Fruit fly (Drosophila melanogaster) whole organism, pupa: Measurements from ENCODE around the gene CG1271.

Source experiments
- CG10348 ChIP-seq: fragments of 200-800 bp; sonication (Bioruptor generic); IDR thresholded peaks from 2 replicates; pipeline ENCODE4 v1.3.6; 2022; ENCODE audit warnings: missing biosample characterization, missing genetic modification characterization
- CG12605 ChIP-seq: fragments of 200-800 bp; sonication (Bioruptor generic); IDR thresholded peaks from 2 replicates; pipeline ENCODE4 v1.3.6; 2022; ENCODE audit warnings: missing biosample characterization, missing genetic modification characterization
- CG13204 ChIP-seq: fragments of 200-800 bp; sonication (Bioruptor generic); optimal IDR thresholded peaks from 2 replicates; lab custom pipeline; 2018; ENCODE audit warnings: missing biosample characterization, mild to moderate bottlenecking, missing genetic modification characterization, moderate library complexity
- CG14655 ChIP-seq: fragments of 200-800 bp; sonication (Bioruptor generic); optimal IDR thresholded peaks from 3 replicates; lab custom pipeline; 2017; ENCODE audit warnings: mild to moderate bottlenecking, missing biosample characterization, missing genetic modification reagents, missing genetic modification characterization
- CG15710 ChIP-seq: fragments of 200-800 bp; sonication (Bioruptor generic); optimal IDR thresholded peaks from 2 replicates; lab custom pipeline; 2018; ENCODE audit warnings: missing biosample characterization, mild to moderate bottlenecking, missing genetic modification characterization, moderate library complexity
- CG17806 ChIP-seq: fragments of 200-800 bp; sonication (Bioruptor generic); optimal IDR thresholded peaks from 2 replicates; lab custom pipeline; 2018; ENCODE audit warnings: missing biosample characterization, mild to moderate bottlenecking, missing genetic modification characterization, moderate library complexity
- CG34367 ChIP-seq: fragments of 200-800 bp; sonication (Bioruptor generic); optimal IDR thresholded peaks from 2 replicates; lab custom pipeline; 2018; ENCODE audit warnings: missing biosample characterization, mild to moderate bottlenecking, missing genetic modification characterization
- CG4496 ChIP-seq: fragments of 200-800 bp; sonication (Bioruptor generic); IDR thresholded peaks from 3 replicates; pipeline ENCODE4 v1.3.6; 2022; ENCODE audit warnings: missing biosample characterization, missing genetic modification characterization
- CG8159 ChIP-seq: fragments of 200-800 bp; sonication (Bioruptor generic); optimal IDR thresholded peaks from 3 replicates; lab custom pipeline; 2018; ENCODE audit warnings: missing biosample characterization, mild to moderate bottlenecking, missing genetic modification characterization, moderate library complexity
- CG8301 ChIP-seq: fragments of 200-800 bp; sonication (Bioruptor generic); optimal IDR thresholded peaks from 2 replicates; lab custom pipeline; 2018; ENCODE audit warnings: missing biosample characterization, mild to moderate bottlenecking, missing genetic modification characterization
- CG9948 ChIP-seq: fragments of 200-800 bp; sonication (Bioruptor generic); optimal IDR thresholded peaks from 2 replicates; lab custom pipeline; 2018; ENCODE audit warnings: missing biosample characterization, mild to moderate bottlenecking, missing genetic modification characterization, moderate library complexity
- D1 ChIP-seq: fragments of 200-800 bp; sonication (Bioruptor generic); optimal IDR thresholded peaks from 2 replicates; lab custom pipeline; 2018; ENCODE audit warnings: missing biosample characterization, mild to moderate bottlenecking, missing genetic modification characterization, moderate library complexity
- EcR ChIP-seq: fragments of 200-800 bp; sonication (Bioruptor generic); optimal IDR thresholded peaks from 3 replicates; lab custom pipeline; 2019; ENCODE audit warnings: missing biosample characterization, missing genetic modification characterization, mild to moderate bottlenecking, moderate library complexity, missing genetic modification reagents
- Ets98B ChIP-seq: fragments of 200-800 bp; sonication (Bioruptor generic); IDR thresholded peaks from 2 replicates; pipeline ENCODE4 v1.3.6; 2022; ENCODE audit warnings: missing biosample characterization, missing genetic modification characterization
- Pif1A ChIP-seq: fragments of 200-800 bp; sonication (Bioruptor generic); optimal IDR thresholded peaks from 3 replicates; lab custom pipeline; 2016; ENCODE audit warnings: missing biosample characterization, missing genetic modification characterization
- Snoo ChIP-seq: fragments of 200-800 bp; sonication (Bioruptor generic); optimal IDR thresholded peaks from 3 replicates; lab custom pipeline; 2017; ENCODE audit warnings: missing biosample characterization, mild to moderate bottlenecking, missing genetic modification characterization, inconsistent platforms
- fd96Ca ChIP-seq: fragments of 200-800 bp; sonication (Bioruptor generic); IDR thresholded peaks from 3 replicates; pipeline ENCODE4 v1.3.6; 2022; ENCODE audit warnings: missing biosample characterization, missing genetic modification characterization
- gl ChIP-seq: fragments of 200-800 bp; sonication (Bioruptor generic); optimal IDR thresholded peaks from 2 replicates; lab custom pipeline; 2018; ENCODE audit warnings: missing biosample characterization, mild to moderate bottlenecking, missing genetic modification characterization
- rn ChIP-seq: fragments of 200-800 bp; sonication (Bioruptor generic); IDR thresholded peaks from 2 replicates; pipeline ENCODE4 v1.3.6; 2022; ENCODE audit warnings: missing biosample characterization, missing genetic modification characterization

The CG1271 gene

DNA sequence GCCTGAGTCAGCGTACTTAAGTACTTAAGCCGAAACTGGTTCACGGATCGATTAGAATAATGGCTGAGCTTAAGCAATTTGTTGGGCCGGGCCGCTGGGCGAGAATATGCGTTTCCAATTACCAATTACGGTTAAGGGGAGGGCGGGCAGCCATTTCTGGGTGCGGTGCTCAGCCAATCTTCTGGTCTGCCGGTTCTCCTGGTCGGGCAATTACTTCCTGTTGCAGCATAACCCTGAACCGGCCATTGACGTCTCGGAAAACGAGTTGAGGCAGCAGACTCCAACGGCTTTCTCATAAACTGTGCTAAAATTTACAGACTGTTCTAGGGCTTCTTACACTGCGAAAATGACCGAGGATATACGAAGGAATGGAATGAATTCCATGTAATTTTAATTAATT, 48.8 kb downstream of the CG1271 start:
- TF ChIP-seq gl (tag; lab: Kevin White, UChicago) (peak; percentile 6), D1 (no peak), CG9948 (tag; lab: Kevin White, UChicago) (no peak), Ets98B (GFP tag; lab: Robert Waterston, UW) (no peak), CG34367 (tag; lab: Kevin White, UChicago) (peak; percentile 1), CG15710 (no peak), EcR (GFP tag; lab: Kevin White, UChicago) (peak; percentile 96)

dm6 chr3L:3102506-3103023, 50.3 kb downstream of the CG1271 start:
- no peak for TF ChIP-seq CG12605 (GFP tag; lab: Robert Waterston, UW)
- TF ChIP-seq CG10348 (GFP tag; lab: Robert Waterston, UW): no peak
- no peak for TF ChIP-seq CG15710
- TF ChIP-seq Snoo (tag; lab: Kevin White, UChicago): no peak
- TF ChIP-seq CG13204 (GFP tag; lab: Kevin White, UChicago): no peak
- TF ChIP-seq CG8159 (tag; lab: Kevin White, UChicago): no peak
- no peak for TF ChIP-seq CG9948 (tag; lab: Kevin White, UChicago)
- no peak for TF ChIP-seq gl (tag; lab: Kevin White, UChicago)
- TF ChIP-seq EcR (GFP tag; lab: Kevin White, UChicago): no peak
- TF ChIP-seq Ets98B (GFP tag; lab: Robert Waterston, UW): no peak
- TF ChIP-seq CG4496: no peak
- no peak for TF ChIP-seq Pif1A (GFP tag; lab: Kevin White, UChicago)
- no peak for TF ChIP-seq D1
- TF ChIP-seq CG14655 (GFP tag; lab: Kevin White, UChicago): no peak
- no peak for TF ChIP-seq CG8301
- no peak for TF ChIP-seq rn (GFP tag; lab: Robert Waterston, UW)
- no peak for TF ChIP-seq CG17806 (tag; lab: Kevin White, UChicago)
- no peak for TF ChIP-seq fd96Ca
